Worm (Caenorhabditis elegans) whole organism, young adult: ENCODE measurements around the gene clec-56.

ENCODE experiments used
- D2030.7 ChIP-seq: fragments of 200-800 bp; sonication (Bioruptor generic); IDR thresholded peaks from 2 replicates; pipeline ENCODE4 v1.3.6; 2022; ENCODE audit warnings: missing genetic modification reagents, missing genetic modification characterization, missing compliant biosample characterization
- F23B12.7 ChIP-seq: sonication (generic microtip); optimal IDR thresholded peaks from 2 replicates; lab custom pipeline; 2017; ENCODE audit warnings: missing genetic modification characterization, mild to moderate bottlenecking, missing compliant biosample characterization, antibody characterized with exemption, moderate library complexity; ENCODE audit not compliant: insufficient read depth
- F49E8.2 ChIP-seq: sonication (generic microtip); optimal IDR thresholded peaks from 3 replicates; lab custom pipeline; 2017; ENCODE audit warnings: missing genetic modification characterization, mild to moderate bottlenecking, missing compliant biosample characterization, antibody characterized with exemption, moderate library complexity; ENCODE audit not compliant: insufficient read depth
- T26A5.8 ChIP-seq: sonication (generic microtip); optimal IDR thresholded peaks from 2 replicates; lab custom pipeline; 2016; ENCODE audit warnings: missing genetic modification characterization, missing compliant biosample characterization
- Y56A3A.18 ChIP-seq: fragments of 200-800 bp; sonication (Bioruptor generic); IDR thresholded peaks from 2 replicates; pipeline ENCODE4 v1.3.6; 2022; ENCODE audit warnings: missing genetic modification reagents, missing genetic modification characterization, missing compliant biosample characterization
- Y79H2A.3 ChIP-seq: fragments of 200-800 bp; sonication (Bioruptor generic); conservative IDR thresholded peaks from 2 replicates; pipeline ENCODE4 v1.3.6; 2022; ENCODE audit warnings: missing genetic modification reagents, missing genetic modification characterization, missing compliant biosample characterization
- ZK185.1 ChIP-seq: sonication (generic microtip); optimal IDR thresholded peaks from 2 replicates; lab custom pipeline; 2016; ENCODE audit warnings: mild to moderate bottlenecking, missing genetic modification characterization, missing compliant biosample characterization; ENCODE audit not compliant: poor library complexity, severe bottlenecking
- aptf-3 ChIP-seq: fragments of 200-800 bp; sonication (Bioruptor generic); IDR thresholded peaks from 2 replicates; pipeline ENCODE4 v1.3.6; 2022; ENCODE audit warnings: missing genetic modification characterization, missing compliant biosample characterization
- attf-5 ChIP-seq: fragments of 200-800 bp; sonication (Bioruptor generic); optimal IDR thresholded peaks from 2 replicates; lab custom pipeline; 2018; ENCODE audit warnings: mild to moderate bottlenecking, missing genetic modification characterization, missing compliant biosample characterization
- attf-6 ChIP-seq: fragments of 200-800 bp; sonication (Bioruptor generic); IDR thresholded peaks from 2 replicates; pipeline ENCODE4 v1.3.6; 2022; ENCODE audit warnings: missing genetic modification reagents, missing genetic modification characterization, missing compliant biosample characterization
- cebp-1 ChIP-seq, 2 experiments: fragments of 200-800 bp in 1 of 2; sonication (Bioruptor generic) in 1 of 2; sonication (generic microtip) in 1 of 2; IDR thresholded peaks in 1 of 2; optimal IDR thresholded peaks in 1 of 2; 2 replicates each; pipeline versions ENCODE4 v1.3.6 to Lab custom; 2017 to 2022; ENCODE audit warnings: missing compliant biosample characterization in 2 of 2, missing genetic modification characterization in 2 of 2, mild to moderate bottlenecking in 1 of 2, missing genetic modification reagents in 1 of 2, moderate library complexity in 1 of 2
- cebp-2 ChIP-seq: fragments of 200-800 bp; sonication (Bioruptor generic); IDR thresholded peaks from 2 replicates; pipeline ENCODE4 v1.3.6; 2022; ENCODE audit warnings: missing genetic modification characterization, missing compliant biosample characterization
- ceh-100 ChIP-seq: fragments of 200-800 bp; sonication (Bioruptor generic); IDR thresholded peaks from 2 replicates; pipeline ENCODE4 v1.3.6; 2022; ENCODE audit warnings: missing genetic modification reagents, missing genetic modification characterization, missing compliant biosample characterization
- dox-1 ChIP-seq: fragments of 200-800 bp; sonication (Bioruptor generic); IDR thresholded peaks from 2 replicates; pipeline ENCODE4 v1.3.6; 2022; ENCODE audit warnings: missing genetic modification reagents, missing genetic modification characterization, missing compliant biosample characterization
- hmg-1.2 ChIP-seq: fragments of 200-800 bp; sonication (Bioruptor generic); IDR thresholded peaks from 2 replicates; pipeline ENCODE4 v1.3.6; 2022; ENCODE audit warnings: missing genetic modification reagents, missing genetic modification characterization, missing compliant biosample characterization
- hrde-1 ChIP-seq: sonication (generic microtip); optimal IDR thresholded peaks from 2 replicates; lab custom pipeline; 2016; ENCODE audit warnings: missing genetic modification characterization, mild to moderate bottlenecking, missing compliant biosample characterization, moderate library complexity, missing genotype, missing genetic modification reagents, borderline replicate concordance
- lag-1 ChIP-seq: fragments of 200-800 bp; sonication (Bioruptor generic); IDR thresholded peaks from 2 replicates; pipeline ENCODE4 v1.3.6; 2022; ENCODE audit warnings: missing genetic modification reagents, missing genetic modification characterization, missing compliant biosample characterization
- lin-26 ChIP-seq: fragments of 200-800 bp; sonication (Bioruptor generic); IDR thresholded peaks from 2 replicates; pipeline ENCODE4 v1.3.6; 2022; ENCODE audit warnings: missing genetic modification reagents, missing genetic modification characterization, missing compliant biosample characterization
- lin-35 ChIP-seq, 3 experiments: fragments of 150-350 bp in 2 of 3; sonication (generic microtip) in 1 of 3; optimal IDR thresholded peaks; 2 replicates each; lab custom pipeline; 2014 to 2018; ENCODE audit warnings: missing biosample characterization in 3 of 3, missing genetic modification characterization in 3 of 3, missing genetic modification reagents in 3 of 3
- madf-3 ChIP-seq: fragments of 200-800 bp; sonication (Bioruptor generic); IDR thresholded peaks from 2 replicates; pipeline ENCODE4 v1.3.6; 2022; ENCODE audit warnings: missing genetic modification reagents, missing genetic modification characterization, missing compliant biosample characterization
- madf-6 ChIP-seq: fragments of 200-800 bp; sonication (Bioruptor generic); IDR thresholded peaks from 2 replicates; pipeline ENCODE4 v1.3.6; 2022; ENCODE audit warnings: missing genetic modification reagents, missing genetic modification characterization, missing compliant biosample characterization
- mcd-1 ChIP-seq: fragments of 200-800 bp; sonication (Bioruptor generic); IDR thresholded peaks from 2 replicates; pipeline ENCODE4 v1.3.6; 2022; ENCODE audit warnings: missing genetic modification reagents, missing genetic modification characterization, missing compliant biosample characterization
- nfyb-1 ChIP-seq: fragments of 200-800 bp; sonication (Bioruptor generic); IDR thresholded peaks from 2 replicates; pipeline ENCODE4 v1.3.6; 2022; ENCODE audit warnings: missing genetic modification reagents, missing genetic modification characterization, missing compliant biosample characterization
- nhr-120 ChIP-seq: fragments of 200-800 bp; sonication (Bioruptor generic); IDR thresholded peaks from 2 replicates; pipeline ENCODE4 v1.3.6; 2022; ENCODE audit warnings: missing genetic modification characterization, missing compliant biosample characterization
- nhr-80 ChIP-seq: sonication (generic microtip); optimal IDR thresholded peaks from 2 replicates; lab custom pipeline; 2016; ENCODE audit warnings: missing genetic modification characterization, missing compliant biosample characterization
- pbrm-1 ChIP-seq: fragments of 200-800 bp; sonication (Bioruptor generic); IDR thresholded peaks from 2 replicates; pipeline ENCODE4 v1.3.6; 2022; ENCODE audit warnings: missing genetic modification reagents, missing genetic modification characterization, missing compliant biosample characterization
- rcor-1 ChIP-seq: fragments of 200-800 bp; sonication (Bioruptor generic); IDR thresholded peaks from 2 replicates; pipeline ENCODE4 v1.3.6; 2022; ENCODE audit warnings: missing genetic modification reagents, missing genetic modification characterization, missing compliant biosample characterization
- rpc-1 ChIP-seq, 2 experiments: fragments of 150-350 bp in 1 of 2; sonication (generic microtip) in 1 of 2; optimal IDR thresholded peaks; 2 replicates each; lab custom pipeline; 2014 to 2018; ENCODE audit warnings: missing biosample characterization in 1 of 2, missing genetic modification characterization in 1 of 2, missing genetic modification reagents in 1 of 2, missing genotype in 1 of 2
- snpc-1.3 ChIP-seq: sonication (generic microtip); optimal IDR thresholded peaks from 2 replicates; lab custom pipeline; 2017; ENCODE audit warnings: missing genetic modification characterization, mild to moderate bottlenecking, missing compliant biosample characterization, antibody characterized with exemption, moderate library complexity, missing genotype, missing genetic modification reagents; ENCODE audit not compliant: insufficient read depth
- snpc-4 ChIP-seq, 5 experiments: fragments of 150-350 bp in 1 of 5; sonication (generic microtip) in 4 of 5; optimal IDR thresholded peaks; 2 replicates each; lab custom pipeline; 2014 to 2018; ENCODE audit warnings: missing genetic modification characterization in 5 of 5, missing biosample characterization in 3 of 5, antibody characterized with exemption in 2 of 5, mild to moderate bottlenecking in 2 of 5, missing compliant biosample characterization in 2 of 5, missing genotype in 2 of 5, moderate library complexity in 2 of 5, missing genetic modification reagents in 1 of 5
- somi-1 ChIP-seq: fragments of 200-800 bp; sonication (Bioruptor generic); optimal IDR thresholded peaks from 2 replicates; lab custom pipeline; 2018; ENCODE audit warnings: mild to moderate bottlenecking, missing genetic modification characterization, missing compliant biosample characterization
- tbp1 ChIP-seq: fragments of 200-800 bp; sonication (Bioruptor generic); optimal IDR thresholded peaks from 2 replicates; lab custom pipeline; 2018; ENCODE audit warnings: mild to moderate bottlenecking, missing genetic modification characterization, missing compliant biosample characterization
- tlf-1 ChIP-seq: fragments of 200-800 bp; sonication (Bioruptor generic); optimal IDR thresholded peaks from 2 replicates; lab custom pipeline; 2018; ENCODE audit warnings: mild to moderate bottlenecking, missing genetic modification characterization, missing compliant biosample characterization
- zfh-2 ChIP-seq: fragments of 200-800 bp; sonication (Bioruptor generic); conservative IDR thresholded peaks from 2 replicates; pipeline ENCODE4 v1.3.6; 2022; ENCODE audit warnings: missing genetic modification reagents, missing genetic modification characterization, missing compliant biosample characterization
- ztf-25 ChIP-seq: fragments of 200-800 bp; sonication (Bioruptor generic); IDR thresholded peaks from 2 replicates; pipeline ENCODE4 v1.3.6; 2022; ENCODE audit warnings: missing genetic modification reagents, missing genetic modification characterization, missing compliant biosample characterization

The clec-56 gene

DNA sequence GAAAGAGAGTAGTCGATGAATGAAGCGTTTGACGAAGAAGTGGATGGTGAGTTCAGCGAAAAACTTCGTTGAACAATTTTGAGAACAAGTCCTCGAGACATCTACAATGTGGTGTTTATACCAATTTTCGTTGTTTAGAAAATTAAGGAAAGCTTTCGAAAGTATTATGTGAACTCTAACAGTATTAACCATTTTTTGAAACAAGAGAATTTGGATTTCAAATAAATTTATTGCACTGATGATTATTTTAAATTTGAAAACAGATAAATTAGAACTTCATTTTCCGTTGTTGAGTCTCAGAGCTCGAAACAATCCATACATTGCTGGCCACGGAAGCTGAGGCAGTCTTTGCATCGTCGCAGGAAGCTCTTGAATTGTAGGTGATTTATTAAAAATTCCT, 48.3 kb downstream of the clec-56 start, which contains the start of gene C53A5.16:
C53A5.16 (minus strand) TSS at position 101 of the 400 bp plus-strand sequence.
- TF ChIP-seq rcor-1 (GFP tag; lab: Robert Waterston, UW) (no peak), Y79H2A.3 (no peak), snpc-1.3 (tag; lab: Kevin White, UChicago) (no peak), somi-1 (GFP tag; lab: Kevin White, UChicago) (no peak), nhr-120 (GFP tag; lab: Robert Waterston, UW) (no peak), zfh-2 (GFP tag; lab: Robert Waterston, UW) (no peak), ZK185.1 (tag; lab: Kevin White, UChicago) (no peak), tlf-1 (GFP tag; lab: Kevin White, UChicago) (no peak), madf-6 (GFP tag; lab: Robert Waterston, UW) (no peak), ztf-25 (no peak), hrde-1 (tag; lab: Kevin White, UChicago) (no peak)

DNA sequence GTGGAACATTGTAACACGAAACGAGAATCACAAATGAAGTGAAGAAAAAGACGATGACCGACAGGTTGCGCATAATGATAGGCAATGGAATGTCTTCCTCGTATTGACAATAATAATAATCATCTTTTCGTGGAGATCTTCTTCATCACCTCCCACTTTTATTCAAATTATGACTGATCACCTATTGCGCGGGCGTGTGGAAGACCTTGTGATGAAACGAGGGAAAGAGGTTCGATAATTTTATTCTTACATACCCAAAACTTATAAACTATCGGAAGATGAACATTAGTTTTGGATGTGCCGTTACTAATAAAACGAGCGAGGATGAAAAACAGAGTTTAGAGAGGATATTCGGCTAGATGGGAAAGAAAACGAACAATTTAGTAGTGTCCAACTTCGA, 48.9 kb downstream of the clec-56 start, which contains the start of gene C53A5.2:
C53A5.2 (minus strand) TSS at position 101 of the 400 bp plus-strand sequence.
- TF ChIP-seq aptf-3 (GFP tag; lab: Robert Waterston, UW) (no peak), snpc-4 (GFP tag; optimal IDR thresholded peaks at IDR 0.05; lab: Kevin White, UChicago) (no peak), snpc-4 (tag; optimal IDR thresholded peaks at IDR 0.05; lab: Kevin White, UChicago) (no peak), Y56A3A.18 (GFP tag; lab: Robert Waterston, UW) (0 out of 2 replicates have a peak, but pooled peaks have one; percentile 33)

ce11 chrV:14523788-14524582, 49.8 kb downstream of the clec-56 start, which contains the start of gene ril-1:
Gene ril-1, minus strand, starts transcription at chrV:14524129.
- TF ChIP-seq snpc-4 (GFP tag; optimal IDR thresholded peaks at IDR 0.05; lab: Kevin White, UChicago), result peak; percentile 34
- peak in 2 of 4 experiments; percentile 46 to 57 for TF ChIP-seq snpc-4 (tag; optimal IDR thresholded peaks at IDR 0.05; lab: Kevin White, UChicago)
- no peak for TF ChIP-seq rpc-1 (optimal IDR thresholded peaks at IDR 0.05; lab: Kevin White, UChicago)
- no peak for TF ChIP-seq rpc-1 (tag; optimal IDR thresholded peaks at IDR 0.05; lab: Kevin White, UChicago)
- no peak for TF ChIP-seq ztf-25
- 0 out of 2 replicates have a peak, but pooled peaks have one; percentile 7 for TF ChIP-seq madf-6 (GFP tag; lab: Robert Waterston, UW)
- TF ChIP-seq lag-1 (GFP tag; lab: Robert Waterston, UW), result no peak
- TF ChIP-seq hmg-1.2 (GFP tag; lab: Robert Waterston, UW), result peak; percentile 12; the same call in 1 of the 2 replicates
- no peak for TF ChIP-seq cebp-1 (GFP tag; IDR thresholded peaks at IDR 0.05; lab: Robert Waterston, UW)
- TF ChIP-seq cebp-1 (tag; optimal IDR thresholded peaks at IDR 0.05; lab: Kevin White, UChicago), result peak; percentile 13
- peak; percentile 27; the same call in 1 of the 2 replicates for TF ChIP-seq D2030.7
- no peak for TF ChIP-seq attf-6 (GFP tag; lab: Robert Waterston, UW)
- 0 out of 2 replicates have a peak, but pooled peaks have one; percentile 24 for TF ChIP-seq rcor-1 (GFP tag; lab: Robert Waterston, UW)
- peak; percentile 28 for TF ChIP-seq tbp1
- peak; percentile 57 for TF ChIP-seq ZK185.1 (tag; lab: Kevin White, UChicago)
- TF ChIP-seq cebp-2 (GFP tag; lab: Robert Waterston, UW), result no peak
- peak; percentile 52; the same call in 1 of the 2 replicates for TF ChIP-seq lin-26
- peak; percentile 26; the same call in 1 of the 2 replicates for TF ChIP-seq nfyb-1 (GFP tag; lab: Robert Waterston, UW)
- TF ChIP-seq nhr-80 (tag; lab: Kevin White, UChicago), result peak; percentile 60
- no peak for TF ChIP-seq F49E8.2 (tag; lab: Kevin White, UChicago)
- TF ChIP-seq madf-3, result no peak
- TF ChIP-seq pbrm-1 (GFP tag; lab: Robert Waterston, UW), result 0 out of 2 replicates have a peak, but pooled peaks have one; percentile 12
- TF ChIP-seq ceh-100 (GFP tag; lab: Robert Waterston, UW), result peak; percentile 53; the same call in 1 of the 2 replicates
- TF ChIP-seq lin-35 (GFP tag; optimal IDR thresholded peaks at IDR 0.05; lab: Kevin White, UChicago), result peak in 1 of 3 experiments; percentile 38
- TF ChIP-seq attf-5, result peak; percentile 81
- peak; percentile 46; the same call in 1 of the 2 replicates for TF ChIP-seq dox-1 (GFP tag; lab: Robert Waterston, UW)
- no peak for TF ChIP-seq T26A5.8 (tag; lab: Kevin White, UChicago)
- peak; percentile 50 for TF ChIP-seq mcd-1 (GFP tag; lab: Robert Waterston, UW)
- TF ChIP-seq F23B12.7 (tag; lab: Kevin White, UChicago), result peak; percentile 64
- TF ChIP-seq, all 124 proteins: peak for 18
